Fruit fly (Drosophila melanogaster) whole organism, wandering third instar larva: ENCODE results near the gene Cyp4d8.

Source experiments
- CG32264 ChIP-seq: fragments of 200-800 bp; sonication (Bioruptor generic); optimal IDR thresholded peaks from 2 replicates; lab custom pipeline; 2016; ENCODE audit warnings: missing biosample characterization, missing genetic modification characterization
- CG9705 ChIP-seq: fragments of 200-800 bp; sonication (Bioruptor generic); optimal IDR thresholded peaks from 2 replicates; lab custom pipeline; 2018; ENCODE audit warnings: missing biosample characterization, mild to moderate bottlenecking, missing genetic modification characterization
- CrebA ChIP-seq: fragments of 200-800 bp; sonication (Bioruptor generic); optimal IDR thresholded peaks from 2 replicates; lab custom pipeline; 2016; ENCODE audit warnings: missing biosample characterization, mild to moderate bottlenecking, missing genetic modification characterization, borderline replicate concordance
- Dfd ChIP-seq: fragments of >200 bp; optimal IDR thresholded peaks from 2 replicates; lab custom pipeline; 2017; ENCODE audit warnings: missing biosample characterization, missing genetic modification characterization
- GATAd ChIP-seq: sonication (Bioruptor generic); optimal IDR thresholded peaks from 2 replicates; lab custom pipeline; 2016; ENCODE audit warnings: missing biosample characterization, missing genetic modification characterization
- HLH106 ChIP-seq: fragments of 200-800 bp; optimal IDR thresholded peaks from 3 replicates; lab custom pipeline; 2019; ENCODE audit warnings: missing biosample characterization, mild to moderate bottlenecking, missing genetic modification characterization, moderate library complexity
- Hr78 ChIP-seq: fragments of >200 bp; optimal IDR thresholded peaks from 2 replicates; lab custom pipeline; 2017; ENCODE audit warnings: missing biosample characterization, missing genetic modification characterization
- Hr83 ChIP-seq: fragments of 200-300 bp; sonication (Bioruptor generic); optimal IDR thresholded peaks from 2 replicates; lab custom pipeline; 2016; ENCODE audit warnings: missing biosample characterization, mild to moderate bottlenecking, missing genetic modification characterization, moderate library complexity; ENCODE audit not compliant: poor library complexity, severe bottlenecking
- Jra ChIP-seq: sonication (Bioruptor generic); optimal IDR thresholded peaks from 2 replicates; lab custom pipeline; 2016; ENCODE audit warnings: missing biosample characterization, missing genetic modification characterization
- Mio ChIP-seq: sonication (Bioruptor generic); optimal IDR thresholded peaks from 2 replicates; lab custom pipeline; 2016; ENCODE audit warnings: missing biosample characterization, missing genetic modification characterization
- Myc ChIP-seq: fragments of >200 bp; optimal IDR thresholded peaks from 2 replicates; lab custom pipeline; 2017
- N ChIP-seq: fragments of >200 bp; optimal IDR thresholded peaks from 2 replicates; lab custom pipeline; 2018; ENCODE audit warnings: missing biosample characterization, missing external identifiers, missing genetic modification characterization
- Rel ChIP-seq, 2 experiments: fragments of 200-800 bp; sonication (Bioruptor generic) in 1 of 2; optimal IDR thresholded peaks; 2 replicates in 1 of 2; 3 replicates in 1 of 2; lab custom pipeline; 2016 to 2019; ENCODE audit warnings: mild to moderate bottlenecking in 2 of 2, missing biosample characterization in 2 of 2, missing genetic modification characterization in 2 of 2, moderate library complexity in 1 of 2
- Sp1 ChIP-seq: fragments of 200-800 bp; sonication (Bioruptor generic); optimal IDR thresholded peaks from 3 replicates; lab custom pipeline; 2019; ENCODE audit warnings: missing biosample characterization, mild to moderate bottlenecking, missing genetic modification characterization, moderate library complexity
- Vsx2 ChIP-seq: fragments of 200-300, 225-300 bp; sonication (Bioruptor generic); optimal IDR thresholded peaks from 2 replicates; lab custom pipeline; 2018; ENCODE audit warnings: missing biosample characterization, missing genetic modification characterization; ENCODE audit not compliant: partially characterized antibody
- br ChIP-seq: fragments of 200-800 bp; sonication (Bioruptor generic); optimal IDR thresholded peaks from 2 replicates; lab custom pipeline; 2016; ENCODE audit warnings: missing biosample characterization, missing genetic modification characterization
- brk ChIP-seq: fragments of 200-800 bp; sonication (Bioruptor generic); optimal IDR thresholded peaks from 2 replicates; lab custom pipeline; 2016; ENCODE audit warnings: missing biosample characterization, mild to moderate bottlenecking, missing genetic modification characterization
- dl ChIP-seq, 2 experiments: fragments of 175-275, 200-275 bp in 1 of 2; fragments of 200-275 bp in 1 of 2; sonication (Bioruptor generic); optimal IDR thresholded peaks; lab custom pipeline; 2018; ENCODE audit warnings: mild to moderate bottlenecking in 2 of 2, missing biosample characterization in 2 of 2, missing genetic modification characterization in 2 of 2, moderate library complexity in 2 of 2; ENCODE audit not compliant: partially characterized antibody in 2 of 2, insufficient read depth in 1 of 2
- dmrt93B ChIP-seq: fragments of 200-800 bp; sonication (Bioruptor generic); optimal IDR thresholded peaks from 2 replicates; lab custom pipeline; 2018; ENCODE audit warnings: missing biosample characterization, mild to moderate bottlenecking, missing genetic modification characterization
- dsf ChIP-seq: sonication (Bioruptor generic); optimal IDR thresholded peaks from 2 replicates; lab custom pipeline; 2016; ENCODE audit warnings: missing biosample characterization, missing genetic modification characterization, borderline replicate concordance
- ey ChIP-seq: fragments of 200-800 bp; sonication (Bioruptor generic); optimal IDR thresholded peaks from 2 replicates; lab custom pipeline; 2016; ENCODE audit warnings: missing biosample characterization, missing genetic modification characterization
- foxo ChIP-seq, 2 experiments: fragments of 200-800 bp; sonication (Bioruptor generic); optimal IDR thresholded peaks; 2 replicates in 1 of 2; 3 replicates in 1 of 2; lab custom pipeline; 2016 to 2017; ENCODE audit warnings: missing biosample characterization in 2 of 2, missing genetic modification characterization in 2 of 2
- fru ChIP-seq: fragments of 200-800 bp; sonication (Bioruptor generic); optimal IDR thresholded peaks from 3 replicates; lab custom pipeline; 2016; ENCODE audit warnings: missing biosample characterization, mild to moderate bottlenecking, missing genetic modification characterization
- h ChIP-seq: fragments of 200-800 bp; sonication (Bioruptor generic); optimal IDR thresholded peaks from 3 replicates; lab custom pipeline; 2016; ENCODE audit warnings: missing biosample characterization, mild to moderate bottlenecking, missing genetic modification characterization
- jim ChIP-seq: fragments of 175-275, 200-325 bp; sonication (Bioruptor generic); optimal IDR thresholded peaks from 2 replicates; lab custom pipeline; 2016; ENCODE audit warnings: missing biosample characterization, mild to moderate bottlenecking, missing genetic modification characterization
- lola ChIP-seq: fragments of >200 bp; optimal IDR thresholded peaks from 2 replicates; lab custom pipeline; 2017; ENCODE audit warnings: missing biosample characterization, missing genetic modification characterization
- pan ChIP-seq: fragments of >200 bp; optimal IDR thresholded peaks from 2 replicates; lab custom pipeline; 2017
- psq ChIP-seq: fragments of 200-800 bp; sonication (Bioruptor generic); optimal IDR thresholded peaks from 3 replicates; lab custom pipeline; 2017; ENCODE audit warnings: missing biosample characterization, mild to moderate bottlenecking, missing genetic modification characterization, moderate library complexity
- rgr ChIP-seq: fragments of 200-800 bp; sonication (Bioruptor generic); optimal IDR thresholded peaks from 3 replicates; lab custom pipeline; 2016; ENCODE audit warnings: missing biosample characterization, mild to moderate bottlenecking, missing genetic modification characterization
- sage ChIP-seq: fragments of 200-800 bp; sonication (Bioruptor generic); optimal IDR thresholded peaks from 2 replicates; lab custom pipeline; 2016; ENCODE audit warnings: missing biosample characterization, mild to moderate bottlenecking, missing genetic modification characterization
- sv ChIP-seq: fragments of 200-800 bp; sonication (Bioruptor generic); optimal IDR thresholded peaks from 3 replicates; lab custom pipeline; 2016; ENCODE audit warnings: missing biosample characterization, missing genetic modification characterization
- tai ChIP-seq: sonication (Bioruptor generic); optimal IDR thresholded peaks from 2 replicates; lab custom pipeline; 2016; ENCODE audit warnings: missing biosample characterization, missing genetic modification characterization
- usp ChIP-seq: fragments of >200 bp; optimal IDR thresholded peaks from 2 replicates; lab custom pipeline; 2017; ENCODE audit warnings: missing biosample characterization, missing genetic modification characterization
- woc ChIP-seq: sonication (Bioruptor generic); optimal IDR thresholded peaks from 2 replicates; lab custom pipeline; 2016; ENCODE audit warnings: missing biosample characterization, mild to moderate bottlenecking, missing genetic modification characterization

The Cyp4d8 gene

DNA sequence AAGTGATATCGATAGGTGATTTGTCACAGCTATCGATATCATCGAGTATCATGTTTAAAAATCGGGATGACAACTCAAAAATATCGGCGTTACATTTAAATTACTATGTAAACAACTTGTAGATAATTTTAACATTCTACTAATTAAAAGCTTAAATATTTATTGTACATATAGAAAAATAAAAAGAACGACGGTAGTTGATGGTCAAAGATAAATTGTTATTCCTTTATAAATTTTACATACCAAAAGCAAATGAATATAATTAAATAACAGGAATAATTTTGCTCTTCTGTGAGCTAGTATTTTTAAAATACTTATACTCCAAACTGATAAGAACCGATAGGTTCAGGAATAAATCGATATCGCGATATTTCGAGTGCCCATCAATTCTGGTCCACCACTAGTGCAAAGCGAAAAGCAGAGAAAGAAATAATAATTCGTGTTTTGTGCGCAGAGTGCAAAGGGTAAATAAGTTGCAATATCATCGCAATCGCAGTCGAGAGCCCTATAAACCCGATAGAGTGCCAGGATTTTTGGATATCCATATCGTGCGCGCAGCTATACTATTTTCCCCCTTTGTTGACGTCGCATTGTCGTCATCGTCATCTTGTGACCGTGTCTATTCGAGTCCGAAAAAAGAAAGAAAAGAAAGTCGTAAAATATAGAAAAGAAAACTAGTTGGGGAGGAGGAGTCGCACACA, 32.5 kb upstream of the Cyp4d8 start, which contains the start of gene lqf:
TSS of gene lqf (plus strand) at position 401 of the 701 bp plus-strand sequence.
- TF ChIP-seq usp (GFP tag; lab: Kevin White, UChicago) (no peak), Rel (GFP tag; optimal IDR thresholded peaks at IDR 0.05; lab: Kevin White, UChicago) (no peak), Rel (tag; optimal IDR thresholded peaks at IDR 0.05; lab: Kevin White, UChicago) (no peak), Sp1 (no peak), psq (GFP tag; lab: Kevin White, UChicago) (peak; percentile 40), br (no peak), pan (lab: Kevin White, UChicago) (no peak), CG9705 (GFP tag; lab: Kevin White, UChicago) (no peak), dsf (peak; percentile 12), Mio (GFP tag; lab: Kevin White, UChicago) (no peak), foxo (GFP tag; optimal IDR thresholded peaks at IDR 0.05; lab: Kevin White, UChicago) (peak in 1 of 2 experiments; percentile 42), Dfd (GFP tag; lab: Kevin White, UChicago) (peak; percentile 26), Myc (lab: Kevin White, UChicago) (peak; percentile 38), HLH106 (peak; percentile 42), brk (GFP tag; lab: Kevin White, UChicago) (peak; percentile 59), sage (no peak), N (GFP tag; lab: Kevin White, UChicago) (no peak), h (GFP tag; lab: Kevin White, UChicago) (peak; percentile 14), Hr83 (no peak), CG32264 (GFP tag; lab: Kevin White, UChicago) (no peak), GATAd (GFP tag; lab: Kevin White, UChicago) (peak; percentile 56), tai (GFP tag; lab: Kevin White, UChicago) (peak; percentile 66)

DNA sequence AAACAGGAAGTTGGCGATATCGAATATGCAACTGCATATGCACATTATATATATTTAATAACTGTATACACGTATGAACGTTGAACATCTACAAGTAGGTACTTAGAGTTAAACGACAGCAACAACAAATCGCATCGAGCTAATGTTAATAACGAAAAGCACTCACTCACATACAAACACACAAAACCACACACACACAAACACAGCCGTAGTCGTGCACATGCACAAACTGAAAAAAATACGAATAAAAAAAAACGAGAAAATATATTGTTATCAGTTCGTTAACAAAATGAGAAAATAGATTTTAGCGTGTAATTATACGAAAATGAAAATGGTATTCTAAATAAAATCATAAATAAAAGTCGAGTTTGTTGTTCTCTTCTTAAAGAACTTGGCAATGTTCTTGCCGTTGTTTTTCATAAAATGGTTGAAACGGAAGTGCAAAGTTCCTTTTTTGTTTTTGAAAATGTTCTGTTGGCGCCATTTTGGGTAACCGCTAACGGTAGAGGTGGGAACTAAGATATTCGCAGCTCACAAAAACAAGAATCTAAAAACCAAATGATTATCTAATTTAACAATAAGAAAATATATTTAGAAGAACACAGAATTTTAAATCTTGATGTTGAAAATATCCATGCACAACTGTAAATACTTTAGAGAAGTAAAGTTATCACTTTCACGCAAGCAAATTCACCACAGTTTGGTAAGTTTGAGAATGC, 31.8 kb upstream of the Cyp4d8 start:
- no peak for TF ChIP-seq h (GFP tag; lab: Kevin White, UChicago)
- TF ChIP-seq dl (GFP tag; optimal IDR thresholded peaks at IDR 0.05; lab: Kevin White, UChicago; ENCODE audit: insufficient read depth in 1 of 2, partially characterized antibody in 2 of 2): no peak
- no peak for TF ChIP-seq jim (GFP tag; lab: Kevin White, UChicago)
- no peak for TF ChIP-seq Hr78
- no peak for TF ChIP-seq dmrt93B

DNA sequence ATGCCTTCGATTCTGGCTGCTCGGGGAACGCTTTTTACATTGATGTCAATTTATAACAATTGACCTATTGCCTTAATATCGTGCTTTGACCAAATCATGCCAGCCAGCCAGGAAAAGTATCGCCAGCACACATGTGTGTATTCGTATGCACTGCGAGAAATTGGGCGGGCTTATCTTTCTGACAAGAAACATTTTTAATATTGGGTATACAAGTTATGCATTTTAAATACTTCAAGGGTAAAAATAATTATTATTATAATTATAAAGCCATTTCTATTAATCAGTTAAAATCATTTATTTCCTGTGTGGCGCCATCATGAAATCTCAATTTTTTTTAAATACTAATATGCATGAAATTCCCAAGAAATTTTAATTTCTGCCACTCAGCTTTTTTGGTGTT, 25.9 kb upstream of the Cyp4d8 start:
- TF ChIP-seq br (no peak), dsf (no peak), sage (no peak), sv (GFP tag; lab: Kevin White, UChicago) (no peak), tai (GFP tag; lab: Kevin White, UChicago) (no peak), CrebA (GFP tag; lab: Kevin White, UChicago) (no peak), fru (GFP tag; lab: Kevin White, UChicago) (no peak), HLH106 (no peak), rgr (GFP tag; lab: Kevin White, UChicago) (no peak), CG9705 (GFP tag; lab: Kevin White, UChicago) (no peak), GATAd (GFP tag; lab: Kevin White, UChicago) (no peak), N (GFP tag; lab: Kevin White, UChicago) (no peak), Jra (no peak), brk (GFP tag; lab: Kevin White, UChicago) (no peak), Sp1 (no peak), lola (GFP tag; lab: Kevin White, UChicago) (no peak), Rel (GFP tag; optimal IDR thresholded peaks at IDR 0.05; lab: Kevin White, UChicago) (no peak), Rel (tag; optimal IDR thresholded peaks at IDR 0.05; lab: Kevin White, UChicago) (no peak)

DNA sequence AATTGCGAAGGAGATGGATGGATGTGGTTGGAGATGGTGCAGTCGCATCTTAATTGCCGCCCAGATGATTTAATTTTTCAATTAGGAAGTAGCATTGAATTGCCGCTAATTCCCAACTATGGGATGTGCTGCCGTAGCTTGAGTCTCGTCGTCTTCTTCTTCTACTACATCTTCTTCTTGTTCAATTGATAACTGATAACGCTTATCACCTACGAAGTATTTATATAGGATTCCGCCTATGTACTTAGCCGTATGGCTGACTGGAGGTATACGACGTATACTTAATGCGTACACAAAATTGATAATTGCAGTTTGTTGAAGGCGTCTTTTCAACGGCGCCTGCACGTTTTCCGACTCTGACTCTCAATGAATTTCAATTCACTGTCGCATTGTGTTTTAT, 24.6 kb upstream of the Cyp4d8 start:
- TF ChIP-seq CrebA (GFP tag; lab: Kevin White, UChicago): no peak
- no peak for TF ChIP-seq pan (lab: Kevin White, UChicago)
- no peak for TF ChIP-seq woc (GFP tag; lab: Kevin White, UChicago)
- no peak for TF ChIP-seq ey (GFP tag; lab: Kevin White, UChicago)
- TF ChIP-seq h (GFP tag; lab: Kevin White, UChicago): no peak
- TF ChIP-seq Vsx2 (GFP tag; lab: Kevin White, UChicago): no peak
- TF ChIP-seq CG9705 (GFP tag; lab: Kevin White, UChicago): no peak
- no peak for TF ChIP-seq Dfd (GFP tag; lab: Kevin White, UChicago)
- no peak for TF ChIP-seq foxo (GFP tag; optimal IDR thresholded peaks at IDR 0.05; lab: Kevin White, UChicago)
- no peak for TF ChIP-seq N (GFP tag; lab: Kevin White, UChicago)
- TF ChIP-seq lola (GFP tag; lab: Kevin White, UChicago): no peak
- TF ChIP-seq Jra: no peak
